Worm (Caenorhabditis elegans) whole organism, L4 larva: ENCODE results near the gene acox-1.5.

ENCODE experiments used
- T20F7.1 ChIP-seq: fragments of 200-800 bp; sonication (Bioruptor generic); optimal IDR thresholded peaks from 2 replicates; lab custom pipeline; 2018; ENCODE audit warnings: mild to moderate bottlenecking, missing genetic modification characterization, missing compliant biosample characterization
- T26A8.4 ChIP-seq: fragments of 200-800 bp; sonication (Bioruptor generic); IDR thresholded peaks from 2 replicates; pipeline ENCODE4 v1.3.6; 2022; ENCODE audit warnings: missing genetic modification characterization, missing compliant biosample characterization
- aha-1 ChIP-seq: fragments of 150-350 bp; peaks from one replicate; lab custom pipeline; 2014; ENCODE audit warnings: missing biosample characterization, missing genetic modification characterization
- ama-1 ChIP-seq: fragments of 150-350 bp; optimal IDR thresholded peaks from 2 replicates; lab custom pipeline; 2014; ENCODE audit warnings: inconsistent platforms, mixed read lengths
- ceh-28 ChIP-seq: fragments of 150-350 bp; optimal IDR thresholded peaks from 2 replicates; lab custom pipeline; 2014; ENCODE audit warnings: missing biosample characterization, missing genetic modification reagents, missing genetic modification characterization
- ceh-32 ChIP-seq: sonication (generic microtip); optimal IDR thresholded peaks from 2 replicates; lab custom pipeline; 2016; ENCODE audit warnings: mild to moderate bottlenecking, missing genetic modification characterization, missing compliant biosample characterization; ENCODE audit not compliant: poor library complexity
- cey-2 ChIP-seq: sonication (generic microtip); optimal IDR thresholded peaks from 3 replicates; lab custom pipeline; 2017; ENCODE audit warnings: missing genetic modification characterization, mild to moderate bottlenecking, missing compliant biosample characterization, antibody characterized with exemption, borderline replicate concordance; ENCODE audit not compliant: insufficient read depth
- ctbp-1 ChIP-seq: fragments of 200-800 bp; sonication (Bioruptor generic); IDR thresholded peaks from 2 replicates; pipeline ENCODE4 v1.3.6; 2022; ENCODE audit warnings: missing genetic modification reagents, missing genetic modification characterization, missing compliant biosample characterization
- daf-16 ChIP-seq, 3 experiments: sonication (generic microtip); optimal IDR thresholded peaks; 2 replicates each; lab custom pipeline; 2016 to 2017; ENCODE audit warnings: missing genetic modification characterization in 3 of 3, missing genetic modification reagents in 3 of 3, mild to moderate bottlenecking in 2 of 3, missing compliant biosample characterization in 2 of 3, missing biosample characterization in 1 of 3, moderate library complexity in 1 of 3
- dmd-6 ChIP-seq: fragments of 200-800 bp; sonication (Bioruptor generic); IDR thresholded peaks from 2 replicates; pipeline ENCODE4 v1.3.6; 2022; ENCODE audit warnings: missing genetic modification reagents, missing genetic modification characterization, missing compliant biosample characterization
- dpl-1 ChIP-seq: fragments of 150-350 bp; optimal IDR thresholded peaks from 2 replicates; lab custom pipeline; 2014; ENCODE audit warnings: missing biosample characterization, missing genetic modification reagents, missing genetic modification characterization
- duxl-1 ChIP-seq: sonication (generic microtip); optimal IDR thresholded peaks from 2 replicates; lab custom pipeline; 2016; ENCODE audit warnings: mild to moderate bottlenecking, missing genetic modification characterization, moderate library complexity, missing compliant biosample characterization; ENCODE audit not compliant: poor library complexity
- dve-1 ChIP-seq: sonication (generic microtip); optimal IDR thresholded peaks from 2 replicates; lab custom pipeline; 2017; ENCODE audit warnings: antibody characterized with exemption, mild to moderate bottlenecking, missing genetic modification characterization, missing compliant biosample characterization; ENCODE audit not compliant: insufficient read depth
- hif-1 ChIP-seq, 2 experiments: sonication (generic microtip); optimal IDR thresholded peaks; 2 replicates each; lab custom pipeline; 2016 to 2017; ENCODE audit warnings: missing compliant biosample characterization in 2 of 2, missing genetic modification characterization in 2 of 2, missing genetic modification reagents in 2 of 2, missing genotype in 2 of 2, mild to moderate bottlenecking in 1 of 2
- hlh-30 ChIP-seq: sonication (generic microtip); optimal IDR thresholded peaks from 2 replicates; lab custom pipeline; 2017; ENCODE audit warnings: antibody characterized with exemption, mild to moderate bottlenecking, missing genetic modification characterization, missing compliant biosample characterization; ENCODE audit not compliant: insufficient read depth
- hmg-1.1 ChIP-seq: fragments of 200-800 bp; sonication (Bioruptor generic); IDR thresholded peaks from 2 replicates; pipeline ENCODE4 v1.3.6; 2022; ENCODE audit warnings: missing genetic modification reagents, missing genetic modification characterization, missing compliant biosample characterization
- lin-13 ChIP-seq: fragments of 150-350 bp; optimal IDR thresholded peaks from 2 replicates; lab custom pipeline; 2014; ENCODE audit warnings: missing biosample characterization, missing genetic modification reagents, missing genetic modification characterization
- lin-15B ChIP-seq: fragments of 150-350 bp; sonication (generic microtip); optimal IDR thresholded peaks from 3 replicates; lab custom pipeline; 2014; ENCODE audit warnings: missing biosample characterization, missing genetic modification characterization
- lin-38 ChIP-seq: fragments of 200-800 bp; sonication (Bioruptor generic); IDR thresholded peaks from 2 replicates; pipeline ENCODE4 v1.3.6; 2022; ENCODE audit warnings: missing genetic modification reagents, missing genetic modification characterization, missing compliant biosample characterization
- lin-39 ChIP-seq: fragments of 150-350 bp; optimal IDR thresholded peaks from 2 replicates; lab custom pipeline; 2014; ENCODE audit warnings: missing biosample characterization, missing genetic modification reagents, missing genetic modification characterization
- lsy-2 ChIP-seq, 2 experiments: fragments of 150-350 bp in 1 of 2; sonication (generic microtip) in 1 of 2; optimal IDR thresholded peaks; 2 replicates each; lab custom pipeline; 2014 to 2017; ENCODE audit warnings: missing biosample characterization in 2 of 2, missing genetic modification characterization in 2 of 2
- mdl-1 ChIP-seq, 2 experiments: fragments of 150-350 bp in 1 of 2; sonication (generic microtip) in 1 of 2; optimal IDR thresholded peaks; 2 replicates each; lab custom pipeline; 2014 to 2017; ENCODE audit warnings: missing biosample characterization in 2 of 2, missing genetic modification characterization in 2 of 2
- mep-1 ChIP-seq: fragments of 150-350 bp; sonication (generic microtip); optimal IDR thresholded peaks from 3 replicates; lab custom pipeline; 2014; ENCODE audit warnings: missing biosample characterization, missing genetic modification characterization
- mes-2 ChIP-seq: sonication (generic microtip); optimal IDR thresholded peaks from 2 replicates; lab custom pipeline; 2016; ENCODE audit warnings: missing genotype, mild to moderate bottlenecking, missing genetic modification characterization, missing compliant biosample characterization; ENCODE audit not compliant: poor library complexity, severe bottlenecking
- mxl-3 ChIP-seq: fragments of 200-800 bp; sonication (Bioruptor generic); optimal IDR thresholded peaks from 2 replicates; lab custom pipeline; 2018; ENCODE audit warnings: mild to moderate bottlenecking, missing genetic modification characterization, missing compliant biosample characterization
- nhr-102 ChIP-seq: sonication (generic microtip); optimal IDR thresholded peaks from 2 replicates; lab custom pipeline; 2016; ENCODE audit warnings: mild to moderate bottlenecking, missing genetic modification characterization, moderate library complexity, missing compliant biosample characterization
- nhr-11 ChIP-seq: fragments of 150-350 bp; optimal IDR thresholded peaks from 2 replicates; lab custom pipeline; 2014; ENCODE audit warnings: missing biosample characterization, missing genetic modification characterization
- nhr-25 ChIP-seq: sonication (generic microtip); optimal IDR thresholded peaks from 2 replicates; lab custom pipeline; 2017; ENCODE audit warnings: missing genetic modification characterization, mild to moderate bottlenecking, missing compliant biosample characterization, antibody characterized with exemption, moderate library complexity, borderline replicate concordance; ENCODE audit not compliant: insufficient read depth
- nhr-28 ChIP-seq: fragments of 150-350 bp; optimal IDR thresholded peaks from 2 replicates; lab custom pipeline; 2014; ENCODE audit warnings: missing biosample characterization, missing genetic modification characterization
- nhr-48 ChIP-seq: sonication (generic microtip); optimal IDR thresholded peaks from 2 replicates; lab custom pipeline; 2016; ENCODE audit warnings: mild to moderate bottlenecking, missing genetic modification characterization, missing compliant biosample characterization
- nhr-6 ChIP-seq: fragments of 150-350 bp; optimal IDR thresholded peaks from 2 replicates; lab custom pipeline; 2014; ENCODE audit warnings: missing biosample characterization, missing genetic modification characterization
- nhr-77 ChIP-seq: fragments of 150-350 bp; optimal IDR thresholded peaks from 2 replicates; lab custom pipeline; 2014; ENCODE audit warnings: missing biosample characterization, missing genetic modification characterization
- pha-4 ChIP-seq, 2 experiments: fragments of 150-350 bp in 1 of 2; fragments of 200-800 bp in 1 of 2; sonication (Bioruptor generic) in 1 of 2; IDR thresholded peaks in 1 of 2; optimal IDR thresholded peaks in 1 of 2; 2 replicates each; pipeline versions ENCODE4 v1.3.6 to Lab custom; 2014 to 2022; ENCODE audit warnings: missing genetic modification characterization in 2 of 2, missing genetic modification reagents in 2 of 2, missing biosample characterization in 1 of 2, missing compliant biosample characterization in 1 of 2
- php-3 ChIP-seq: fragments of 200-800 bp; sonication (Bioruptor generic); IDR thresholded peaks from 2 replicates; pipeline ENCODE4 v1.3.6; 2022; ENCODE audit warnings: missing genetic modification reagents, missing genetic modification characterization, missing compliant biosample characterization
- rbr-2 ChIP-seq: sonication (generic microtip); optimal IDR thresholded peaks from 2 replicates; lab custom pipeline; 2016; ENCODE audit warnings: missing genotype, missing genetic modification characterization, missing compliant biosample characterization
- snpc-4 ChIP-seq: fragments of 150-350 bp; optimal IDR thresholded peaks from 2 replicates; lab custom pipeline; 2014; ENCODE audit warnings: missing biosample characterization, missing genetic modification characterization
- spr-1 ChIP-seq: sonication (generic microtip); optimal IDR thresholded peaks from 2 replicates; lab custom pipeline; 2016; ENCODE audit warnings: mild to moderate bottlenecking, missing genetic modification characterization, missing compliant biosample characterization
- unc-130 ChIP-seq: sonication (generic microtip); optimal IDR thresholded peaks from 2 replicates; lab custom pipeline; 2016; ENCODE audit warnings: missing genetic modification reagents, missing genetic modification characterization, missing compliant biosample characterization
- zag-1 ChIP-seq: fragments of 150-350 bp; optimal IDR thresholded peaks from 2 replicates; lab custom pipeline; 2014; ENCODE audit warnings: missing biosample characterization, missing genetic modification characterization
- ztf-7 ChIP-seq: fragments of 150-350 bp; optimal IDR thresholded peaks from 2 replicates; lab custom pipeline; 2014; ENCODE audit warnings: missing biosample characterization, missing genetic modification characterization

Gene acox-1.5

ce11 chrIII:9631117-9631655 lies 39.2 kb upstream of the acox-1.5 start, which contains the start of gene ubc-7:
Gene ubc-7 (minus strand): TSS chrIII:9631167.
- no peak for TF ChIP-seq daf-16 (GFP tag; optimal IDR thresholded peaks at IDR 0.05; lab: Kevin White, UChicago)
- peak; percentile 62 for TF ChIP-seq daf-16 (tag; optimal IDR thresholded peaks at IDR 0.05; lab: Kevin White, UChicago)
- peak; percentile 64 for TF ChIP-seq lin-13
- TF ChIP-seq T20F7.1 (GFP tag; lab: Kevin White, UChicago), result peak; percentile 65
- TF ChIP-seq snpc-4 (tag; lab: Kevin White, UChicago), result no peak
- TF ChIP-seq cey-2, result no peak
- no peak for TF ChIP-seq zag-1 (tag; lab: Kevin White, UChicago)
- no peak for TF ChIP-seq lin-39
- TF ChIP-seq lin-15B (tag; lab: Kevin White, UChicago), result no peak
- peak; percentile 15 for TF ChIP-seq spr-1
- TF ChIP-seq lin-38 (GFP tag; lab: Robert Waterston, UW), result peak; percentile 80
- peak; percentile 92 for TF ChIP-seq aha-1 (tag; lab: Kevin White, UChicago)
- peak; percentile 21 for TF ChIP-seq nhr-102 (tag; lab: Kevin White, UChicago)
- TF ChIP-seq hmg-1.1 (GFP tag; lab: Robert Waterston, UW), result peak; percentile 66; the same call in 1 of the 2 replicates
- TF ChIP-seq ztf-7, result no peak
- TF ChIP-seq ctbp-1 (GFP tag; lab: Robert Waterston, UW), result no peak
- peak; percentile 50 for TF ChIP-seq unc-130 (GFP tag; lab: Kevin White, UChicago)
- TF ChIP-seq php-3, result no peak
- TF ChIP-seq mes-2 (tag; lab: Kevin White, UChicago), result peak; percentile 67
- peak; percentile 28 for TF ChIP-seq duxl-1 (tag; lab: Kevin White, UChicago)
- peak; percentile 53 for TF ChIP-seq ama-1
- TF ChIP-seq ceh-28 (tag; lab: Kevin White, UChicago), result peak; percentile 29
- TF ChIP-seq mep-1 (tag; lab: Kevin White, UChicago), result peak; percentile 85
- peak in 1 of 2 experiments; percentile 52 for TF ChIP-seq hif-1 (tag; optimal IDR thresholded peaks at IDR 0.05; lab: Kevin White, UChicago)
- TF ChIP-seq rbr-2, result peak; percentile 52
- peak; percentile 27 for TF ChIP-seq nhr-48 (tag; lab: Kevin White, UChicago)
- TF ChIP-seq dve-1 (tag; lab: Kevin White, UChicago), result peak; percentile 76
- peak; percentile 32 for TF ChIP-seq nhr-11 (tag; lab: Kevin White, UChicago)
- TF ChIP-seq hlh-30 (tag; lab: Kevin White, UChicago), result peak; percentile 98
- TF ChIP-seq nhr-28 (tag; lab: Kevin White, UChicago), result peak; percentile 24
- peak; percentile 98 for TF ChIP-seq dpl-1
- peak; percentile 48 for TF ChIP-seq dmd-6 (GFP tag; lab: Robert Waterston, UW)
- TF ChIP-seq nhr-25 (tag; lab: Kevin White, UChicago), result peak; percentile 72
- peak; percentile 51 for TF ChIP-seq mxl-3
- no peak for TF ChIP-seq ceh-32 (tag; lab: Kevin White, UChicago)
- TF ChIP-seq mdl-1 (tag; optimal IDR thresholded peaks at IDR 0.05; lab: Kevin White, UChicago), result peak in 1 of 2 experiments; percentile 90
- TF ChIP-seq pha-4 (GFP tag; IDR thresholded peaks at IDR 0.05; lab: Robert Waterston, UW), result 0 out of 2 replicates have a peak, but pooled peaks have one; percentile 35
- peak; percentile 74 for TF ChIP-seq pha-4 (tag; optimal IDR thresholded peaks at IDR 0.05; lab: Kevin White, UChicago)
- TF ChIP-seq nhr-77 (tag; lab: Kevin White, UChicago), result peak; percentile 39
- TF ChIP-seq T26A8.4 (GFP tag; lab: Robert Waterston, UW), result peak; percentile 64
- peak in 1 of 2 experiments; percentile 92 for TF ChIP-seq lsy-2 (tag; optimal IDR thresholded peaks at IDR 0.05; lab: Kevin White, UChicago)
- TF ChIP-seq nhr-6 (tag; lab: Kevin White, UChicago), result peak; percentile 96
